Worm (Caenorhabditis elegans) whole organism, L1 larva: Measurements from ENCODE around the gene F47B7.4.

Experiments
- F16B12.6 ChIP-seq: fragments of 150-350 bp; optimal IDR thresholded peaks from 2 replicates; lab custom pipeline; 2014; ENCODE audit warnings: missing biosample characterization, missing genetic modification characterization
- alr-1 ChIP-seq: fragments of 200-800 bp; sonication (Bioruptor generic); optimal IDR thresholded peaks from 2 replicates; lab custom pipeline; 2018; ENCODE audit warnings: borderline replicate concordance, mild to moderate bottlenecking, missing genetic modification characterization, missing compliant biosample characterization
- blmp-1 ChIP-seq: fragments of 150-350 bp; optimal IDR thresholded peaks from 2 replicates; lab custom pipeline; 2014; ENCODE audit warnings: missing biosample characterization, missing genetic modification characterization
- ceh-63 ChIP-seq: fragments of 200-800 bp; sonication (Bioruptor generic); optimal IDR thresholded peaks from 2 replicates; lab custom pipeline; 2018; ENCODE audit warnings: mild to moderate bottlenecking, missing genetic modification characterization, missing compliant biosample characterization
- ceh-88 ChIP-seq: fragments of 200-800 bp; sonication (Bioruptor generic); IDR thresholded peaks from 2 replicates; pipeline ENCODE4 v1.3.6; 2022; ENCODE audit warnings: missing genetic modification characterization, missing compliant biosample characterization
- ces-1 ChIP-seq: fragments of 150-350 bp; optimal IDR thresholded peaks from 2 replicates; lab custom pipeline; 2014; ENCODE audit warnings: missing biosample characterization, missing genetic modification reagents, missing genetic modification characterization
- egl-27 ChIP-seq, 2 experiments: fragments of 150-350 bp in 1 of 2; sonication (generic microtip); optimal IDR thresholded peaks; 3 replicates each; lab custom pipeline; 2017 to 2018; ENCODE audit warnings: missing biosample characterization in 2 of 2, missing genetic modification characterization in 2 of 2, missing genetic modification reagents in 2 of 2
- elt-2 ChIP-seq: sonication (generic microtip); optimal IDR thresholded peaks from 2 replicates; lab custom pipeline; 2016; ENCODE audit warnings: missing genetic modification characterization, mild to moderate bottlenecking, inconsistent platforms, missing compliant biosample characterization, missing genetic modification reagents
- elt-3 ChIP-seq, 6 experiments: fragments of 150-350 bp in 1 of 6; sonication (generic microtip); optimal IDR thresholded peaks; 2 replicates each; lab custom pipeline; 2017 to 2018; ENCODE audit warnings: missing biosample characterization in 6 of 6, missing genetic modification characterization in 6 of 6, inconsistent platforms in 1 of 6
- fkh-10 ChIP-seq: sonication (generic microtip); optimal IDR thresholded peaks from 2 replicates; lab custom pipeline; 2017; ENCODE audit warnings: missing biosample characterization, missing genetic modification reagents, missing genetic modification characterization
- fkh-4 ChIP-seq: sonication (generic microtip); optimal IDR thresholded peaks from 2 replicates; lab custom pipeline; 2016; ENCODE audit warnings: missing compliant biosample characterization, missing genetic modification characterization, borderline replicate concordance
- grh-1 ChIP-seq: fragments of 200-800 bp; sonication (Bioruptor generic); IDR thresholded peaks from 2 replicates; pipeline ENCODE4 v1.3.6; 2022; ENCODE audit warnings: missing genetic modification reagents, missing genetic modification characterization, missing compliant biosample characterization
- hlh-4 ChIP-seq: sonication (generic microtip); optimal IDR thresholded peaks from 2 replicates; lab custom pipeline; 2016; ENCODE audit warnings: mild to moderate bottlenecking, missing genetic modification characterization, missing compliant biosample characterization
- hpl-2 ChIP-seq: fragments of 150-350 bp; optimal IDR thresholded peaks from 2 replicates; lab custom pipeline; 2014; ENCODE audit warnings: missing biosample characterization, missing genetic modification reagents, missing genetic modification characterization
- isw-1 ChIP-seq: fragments of 200-800 bp; sonication (Bioruptor generic); IDR thresholded peaks from 2 replicates; pipeline ENCODE4 v1.3.6; 2022; ENCODE audit warnings: missing genetic modification characterization, missing compliant biosample characterization
- jun-1 ChIP-seq: fragments of 150-350 bp; optimal IDR thresholded peaks from 2 replicates; lab custom pipeline; 2014; ENCODE audit warnings: missing biosample characterization, missing genetic modification reagents, missing genetic modification characterization
- lin-13 ChIP-seq: fragments of 150-350 bp; optimal IDR thresholded peaks from 2 replicates; lab custom pipeline; 2014; ENCODE audit warnings: missing biosample characterization, missing genetic modification reagents, missing genetic modification characterization
- lin-14 ChIP-seq: fragments of 200-800 bp; sonication (Bioruptor generic); optimal IDR thresholded peaks from 2 replicates; lab custom pipeline; 2018; ENCODE audit warnings: mild to moderate bottlenecking, missing genetic modification characterization, moderate library complexity, missing compliant biosample characterization
- lin-35 ChIP-seq, 2 experiments: fragments of 150-350 bp; optimal IDR thresholded peaks; 2 replicates each; lab custom pipeline; 2014; ENCODE audit warnings: missing biosample characterization in 2 of 2, missing genetic modification characterization in 2 of 2, missing genetic modification reagents in 2 of 2
- lin-39 ChIP-seq: fragments of 150-350 bp; optimal IDR thresholded peaks from 2 replicates; lab custom pipeline; 2014; ENCODE audit warnings: missing biosample characterization, missing genetic modification reagents, missing genetic modification characterization
- mep-1 ChIP-seq: fragments of 150-350 bp; optimal IDR thresholded peaks from 2 replicates; lab custom pipeline; 2014; ENCODE audit warnings: missing biosample characterization, missing genetic modification characterization
- nhr-12 ChIP-seq: sonication (generic microtip); optimal IDR thresholded peaks from 2 replicates; lab custom pipeline; 2017; ENCODE audit warnings: missing biosample characterization, missing genetic modification characterization
- nhr-19 ChIP-seq: fragments of 200-800 bp; sonication (Bioruptor generic); conservative IDR thresholded peaks from 2 replicates; pipeline ENCODE4 v1.3.6; 2022; ENCODE audit warnings: missing genetic modification characterization, missing compliant biosample characterization
- nhr-28 ChIP-seq: fragments of 150-350 bp; optimal IDR thresholded peaks from 2 replicates; lab custom pipeline; 2014; ENCODE audit warnings: missing biosample characterization, missing genetic modification characterization
- nhr-47 ChIP-seq: sonication (generic microtip); optimal IDR thresholded peaks from 2 replicates; lab custom pipeline; 2016; ENCODE audit warnings: mild to moderate bottlenecking, missing genetic modification characterization, moderate library complexity, missing compliant biosample characterization
- nhr-76 ChIP-seq: sonication (generic microtip); optimal IDR thresholded peaks from 2 replicates; lab custom pipeline; 2017; ENCODE audit warnings: missing biosample characterization, missing genetic modification characterization
- nhr-77 ChIP-seq: fragments of 150-350 bp; optimal IDR thresholded peaks from 2 replicates; lab custom pipeline; 2014; ENCODE audit warnings: missing biosample characterization, missing genetic modification characterization
- nhr-84 ChIP-seq: sonication (generic microtip); optimal IDR thresholded peaks from 2 replicates; lab custom pipeline; 2017; ENCODE audit warnings: missing biosample characterization, missing genetic modification characterization
- nhr-85 ChIP-seq: sonication (generic microtip); peaks from one replicate; lab custom pipeline; 2016; ENCODE audit warnings: missing genetic modification characterization, inconsistent platforms, missing compliant biosample characterization
- nhr-90 ChIP-seq: sonication (generic microtip); optimal IDR thresholded peaks from 2 replicates; lab custom pipeline; 2016; ENCODE audit warnings: mild to moderate bottlenecking, missing genetic modification characterization, missing compliant biosample characterization; ENCODE audit not compliant: poor library complexity
- pag-3 ChIP-seq: sonication (generic microtip); optimal IDR thresholded peaks from 2 replicates; lab custom pipeline; 2017; ENCODE audit warnings: missing genetic modification characterization, mild to moderate bottlenecking, missing compliant biosample characterization, antibody characterized with exemption, borderline replicate concordance; ENCODE audit not compliant: insufficient read depth
- pqm-1 ChIP-seq: sonication (generic microtip); optimal IDR thresholded peaks from 3 replicates; lab custom pipeline; 2017; ENCODE audit warnings: missing biosample characterization, missing genetic modification characterization
- skn-1 ChIP-seq: fragments of 150-350 bp; optimal IDR thresholded peaks from 2 replicates; lab custom pipeline; 2014; ENCODE audit warnings: missing biosample characterization, missing genetic modification characterization
- sptf-1 ChIP-seq: fragments of 150-350 bp; optimal IDR thresholded peaks from 2 replicates; lab custom pipeline; 2014; ENCODE audit warnings: missing biosample characterization, missing genetic modification characterization
- sup-37 ChIP-seq: fragments of 200-800 bp; sonication (Bioruptor generic); optimal IDR thresholded peaks from 2 replicates; lab custom pipeline; 2018; ENCODE audit warnings: mild to moderate bottlenecking, missing genetic modification characterization, missing compliant biosample characterization
- swsn-7 ChIP-seq: sonication (generic microtip); optimal IDR thresholded peaks from 2 replicates; lab custom pipeline; 2016; ENCODE audit warnings: missing genetic modification characterization, missing compliant biosample characterization
- tlp-1 ChIP-seq: fragments of 150-350 bp; optimal IDR thresholded peaks from 2 replicates; lab custom pipeline; 2014; ENCODE audit warnings: missing biosample characterization, missing genetic modification characterization
- unc-62 ChIP-seq: fragments of 150-350 bp; optimal IDR thresholded peaks from 2 replicates; lab custom pipeline; 2014; ENCODE audit warnings: missing biosample characterization, missing genetic modification reagents, missing genetic modification characterization
- unc-86 ChIP-seq: sonication (generic microtip); optimal IDR thresholded peaks from 2 replicates; lab custom pipeline; 2016; ENCODE audit warnings: missing genetic modification characterization, missing compliant biosample characterization
- vab-15 ChIP-seq: sonication (generic microtip); optimal IDR thresholded peaks from 2 replicates; lab custom pipeline; 2017; ENCODE audit warnings: missing genotype, mild to moderate bottlenecking, missing genetic modification characterization, missing compliant biosample characterization
- xbp-1 ChIP-seq: sonication (generic microtip); optimal IDR thresholded peaks from 2 replicates; lab custom pipeline; 2016; ENCODE audit warnings: missing genetic modification characterization, missing compliant biosample characterization

F47B7.4 gene

DNA sequence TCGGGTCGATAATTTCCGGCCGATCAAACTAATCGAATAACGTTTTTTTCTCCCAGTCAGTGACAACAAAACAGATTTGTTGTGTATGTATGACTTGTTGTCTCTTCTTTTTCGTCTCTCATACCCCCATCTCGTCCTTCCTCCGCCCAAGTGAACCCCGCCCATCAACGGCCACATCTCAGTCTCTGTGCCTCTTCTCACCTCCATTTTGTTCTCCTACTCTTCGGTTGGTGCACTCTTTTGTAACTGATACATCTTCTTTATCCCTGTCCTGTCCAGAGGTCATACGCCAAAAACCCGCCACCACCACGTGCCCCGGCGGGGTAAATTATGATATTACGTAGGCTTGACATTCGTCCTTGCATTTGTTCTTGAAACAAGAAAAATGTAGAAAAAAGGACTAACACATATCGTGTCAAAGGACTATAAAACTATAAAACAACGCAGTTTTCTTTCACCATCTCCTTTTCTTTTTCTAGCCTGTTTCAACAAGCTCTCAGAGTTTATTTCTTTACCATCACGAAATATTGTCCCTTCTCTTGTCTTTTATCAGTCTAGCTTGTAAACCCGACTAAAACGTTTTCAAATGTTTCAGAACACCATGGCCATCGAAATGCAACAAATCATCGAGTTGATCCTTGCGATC lies 21.1 kb upstream of the F47B7.4 start, which contains the start of gene pmpl-1 (continued):
- TF ChIP-seq nhr-90 (tag; lab: Kevin White, UChicago) (peak; percentile 72), lin-13 (GFP tag; lab: Kevin White, UChicago) (no peak), sup-37 (no peak), fkh-10 (GFP tag; lab: Kevin White, UChicago) (no peak), nhr-28 (tag; lab: Kevin White, UChicago) (no peak), swsn-7 (tag; lab: Kevin White, UChicago) (peak; percentile 21), hlh-4 (tag; lab: Kevin White, UChicago) (no peak), nhr-19 (GFP tag; lab: Robert Waterston, UW) (peak; percentile 31; the same call in 1 of the 2 replicates), nhr-85 (peak; percentile 95), unc-62 (GFP tag; lab: Kevin White, UChicago) (no peak), egl-27 (tag; optimal IDR thresholded peaks at IDR 0.05; lab: Kevin White, UChicago) (no peak), unc-86 (tag; lab: Kevin White, UChicago) (no peak), alr-1 (no peak), lin-39 (tag; lab: Kevin White, UChicago) (no peak), fkh-4 (tag; lab: Kevin White, UChicago) (no peak), jun-1 (tag; lab: Kevin White, UChicago) (no peak), pqm-1 (tag; lab: Kevin White, UChicago) (no peak), tlp-1 (tag; lab: Kevin White, UChicago) (no peak), pag-3 (tag; lab: Kevin White, UChicago) (no peak), lin-14 (peak; percentile 89), skn-1 (no peak), mep-1 (tag; lab: Kevin White, UChicago) (peak; percentile 79), nhr-12 (tag; lab: Kevin White, UChicago) (no peak), grh-1 (GFP tag; lab: Robert Waterston, UW) (no peak), vab-15 (tag; lab: Kevin White, UChicago) (no peak), nhr-76 (no peak), ceh-63 (GFP tag; lab: Kevin White, UChicago) (no peak), sptf-1 (tag; lab: Kevin White, UChicago) (no peak), ces-1 (GFP tag; lab: Kevin White, UChicago) (no peak), hpl-2 (GFP tag; lab: Kevin White, UChicago) (no peak), ceh-88 (GFP tag; lab: Robert Waterston, UW) (no peak), elt-2 (tag; lab: Kevin White, UChicago) (no peak)

- TF ChIP-seq jun-1 (tag; lab: Kevin White, UChicago) (no peak), lin-39 (tag; lab: Kevin White, UChicago) (no peak), sptf-1 (tag; lab: Kevin White, UChicago) (no peak), elt-3 (tag; optimal IDR thresholded peaks at IDR 0.05; lab: Kevin White, UChicago) (no peak), ces-1 (GFP tag; lab: Kevin White, UChicago) (no peak), nhr-76 (no peak), isw-1 (GFP tag; lab: Robert Waterston, UW) (no peak), lin-35 (GFP tag; optimal IDR thresholded peaks at IDR 0.05; lab: Kevin White, UChicago) (peak in 1 of 2 experiments; percentile 11), nhr-84 (tag; lab: Kevin White, UChicago) (no peak), nhr-85 (peak; percentile 84), sup-37 (no peak), mep-1 (tag; lab: Kevin White, UChicago) (no peak), blmp-1 (tag; lab: Kevin White, UChicago) (peak; percentile 81), tlp-1 (tag; lab: Kevin White, UChicago) (no peak), elt-2 (tag; lab: Kevin White, UChicago) (no peak), nhr-47 (tag; lab: Kevin White, UChicago) (no peak), lin-14 (peak; percentile 17), F16B12.6 (tag; lab: Kevin White, UChicago) (no peak), hpl-2 (GFP tag; lab: Kevin White, UChicago) (no peak), unc-86 (tag; lab: Kevin White, UChicago) (no peak), skn-1 (no peak), xbp-1 (tag; lab: Kevin White, UChicago) (no peak), nhr-77 (tag; lab: Kevin White, UChicago) (no peak)
These were observed 18.8 kb upstream of the F47B7.4 start for ce11 chrX:3785111-3785808.
